Worm (Caenorhabditis elegans) whole organism, L4 larva: ENCODE data around the gene imb-2.

Experiments
- F37D6.2 ChIP-seq: sonication (generic microtip); optimal IDR thresholded peaks from 2 replicates; lab custom pipeline; 2016; ENCODE audit warnings: mild to moderate bottlenecking, missing genetic modification characterization, missing compliant biosample characterization
- F49E8.2 ChIP-seq: sonication (generic microtip); optimal IDR thresholded peaks from 2 replicates; lab custom pipeline; 2016; ENCODE audit warnings: missing compliant biosample characterization, mild to moderate bottlenecking, missing genetic modification characterization, borderline replicate concordance
- ZK337.2 ChIP-seq: fragments of 200-800 bp; sonication (Bioruptor generic); IDR thresholded peaks from 2 replicates; pipeline ENCODE4 v1.3.6; 2022; ENCODE audit warnings: missing genetic modification reagents, missing genetic modification characterization, missing compliant biosample characterization
- ZK546.5 ChIP-seq, 2 experiments: sonication (generic microtip); optimal IDR thresholded peaks; 2 replicates each; lab custom pipeline; 2017; ENCODE audit warnings: missing biosample characterization in 2 of 2, missing genetic modification characterization in 2 of 2
- aha-1 ChIP-seq: fragments of 150-350 bp; peaks from one replicate; lab custom pipeline; 2014; ENCODE audit warnings: missing biosample characterization, missing genetic modification characterization
- ama-1 ChIP-seq: fragments of 150-350 bp; optimal IDR thresholded peaks from 2 replicates; lab custom pipeline; 2014; ENCODE audit warnings: inconsistent platforms, mixed read lengths
- arid-1 ChIP-seq: fragments of 200-800 bp; sonication (Bioruptor generic); conservative IDR thresholded peaks from 2 replicates; pipeline ENCODE4 v1.3.6; 2022; ENCODE audit warnings: missing genetic modification reagents, missing genetic modification characterization, missing compliant biosample characterization
- ces-1 ChIP-seq: fragments of 150-350 bp; sonication (generic microtip); optimal IDR thresholded peaks from 4 replicates; lab custom pipeline; 2014; ENCODE audit warnings: missing biosample characterization, missing genetic modification reagents, missing genetic modification characterization
- daf-16 ChIP-seq, 3 experiments: sonication (generic microtip); optimal IDR thresholded peaks; 2 replicates each; lab custom pipeline; 2016 to 2017; ENCODE audit warnings: missing genetic modification characterization in 3 of 3, missing genetic modification reagents in 3 of 3, mild to moderate bottlenecking in 2 of 3, missing compliant biosample characterization in 2 of 3, missing biosample characterization in 1 of 3, moderate library complexity in 1 of 3
- dmd-6 ChIP-seq: fragments of 200-800 bp; sonication (Bioruptor generic); IDR thresholded peaks from 2 replicates; pipeline ENCODE4 v1.3.6; 2022; ENCODE audit warnings: missing genetic modification reagents, missing genetic modification characterization, missing compliant biosample characterization
- dve-1 ChIP-seq: sonication (generic microtip); optimal IDR thresholded peaks from 2 replicates; lab custom pipeline; 2017; ENCODE audit warnings: antibody characterized with exemption, mild to moderate bottlenecking, missing genetic modification characterization, missing compliant biosample characterization; ENCODE audit not compliant: insufficient read depth
- fos-1 ChIP-seq: fragments of 150-350 bp; optimal IDR thresholded peaks from 2 replicates; lab custom pipeline; 2014; ENCODE audit warnings: missing biosample characterization, missing genetic modification characterization
- hif-1 ChIP-seq, 2 experiments: sonication (generic microtip); optimal IDR thresholded peaks; 2 replicates each; lab custom pipeline; 2016 to 2017; ENCODE audit warnings: missing compliant biosample characterization in 2 of 2, missing genetic modification characterization in 2 of 2, missing genetic modification reagents in 2 of 2, missing genotype in 2 of 2, mild to moderate bottlenecking in 1 of 2
- hlh-11 ChIP-seq: fragments of 200-800 bp; sonication (Bioruptor generic); optimal IDR thresholded peaks from 2 replicates; lab custom pipeline; 2018; ENCODE audit warnings: mild to moderate bottlenecking, missing genetic modification characterization, missing compliant biosample characterization
- hlh-30 ChIP-seq: sonication (generic microtip); optimal IDR thresholded peaks from 2 replicates; lab custom pipeline; 2017; ENCODE audit warnings: antibody characterized with exemption, mild to moderate bottlenecking, missing genetic modification characterization, missing compliant biosample characterization; ENCODE audit not compliant: insufficient read depth
- lim-7 ChIP-seq: fragments of 200-800 bp; sonication (Bioruptor generic); IDR thresholded peaks from 2 replicates; pipeline ENCODE4 v1.3.6; 2022; ENCODE audit warnings: missing genetic modification characterization, missing compliant biosample characterization
- lin-13 ChIP-seq: fragments of 150-350 bp; optimal IDR thresholded peaks from 2 replicates; lab custom pipeline; 2014; ENCODE audit warnings: missing biosample characterization, missing genetic modification reagents, missing genetic modification characterization
- lin-38 ChIP-seq: fragments of 200-800 bp; sonication (Bioruptor generic); IDR thresholded peaks from 2 replicates; pipeline ENCODE4 v1.3.6; 2022; ENCODE audit warnings: missing genetic modification reagents, missing genetic modification characterization, missing compliant biosample characterization
- lsy-2 ChIP-seq, 2 experiments: fragments of 150-350 bp in 1 of 2; sonication (generic microtip) in 1 of 2; optimal IDR thresholded peaks; 2 replicates each; lab custom pipeline; 2014 to 2017; ENCODE audit warnings: missing biosample characterization in 2 of 2, missing genetic modification characterization in 2 of 2
- madf-9 ChIP-seq: fragments of 200-800 bp; sonication (Bioruptor generic); conservative IDR thresholded peaks from 2 replicates; pipeline ENCODE4 v1.3.6; 2022; ENCODE audit warnings: missing genetic modification reagents, missing genetic modification characterization, missing compliant biosample characterization
- mdl-1 ChIP-seq, 2 experiments: fragments of 150-350 bp in 1 of 2; sonication (generic microtip) in 1 of 2; optimal IDR thresholded peaks; 2 replicates each; lab custom pipeline; 2014 to 2017; ENCODE audit warnings: missing biosample characterization in 2 of 2, missing genetic modification characterization in 2 of 2
- mep-1 ChIP-seq: fragments of 150-350 bp; sonication (generic microtip); optimal IDR thresholded peaks from 3 replicates; lab custom pipeline; 2014; ENCODE audit warnings: missing biosample characterization, missing genetic modification characterization
- mes-2 ChIP-seq: sonication (generic microtip); optimal IDR thresholded peaks from 2 replicates; lab custom pipeline; 2016; ENCODE audit warnings: missing genotype, mild to moderate bottlenecking, missing genetic modification characterization, missing compliant biosample characterization; ENCODE audit not compliant: poor library complexity, severe bottlenecking
- mxl-2 ChIP-seq: fragments of 200-800 bp; sonication (Bioruptor generic); conservative IDR thresholded peaks from 2 replicates; pipeline ENCODE4 v1.3.6; 2022; ENCODE audit warnings: missing genetic modification reagents, missing genetic modification characterization, missing compliant biosample characterization
- mxl-3 ChIP-seq: fragments of 200-800 bp; sonication (Bioruptor generic); optimal IDR thresholded peaks from 2 replicates; lab custom pipeline; 2018; ENCODE audit warnings: mild to moderate bottlenecking, missing genetic modification characterization, missing compliant biosample characterization
- nhr-11 ChIP-seq: fragments of 150-350 bp; optimal IDR thresholded peaks from 2 replicates; lab custom pipeline; 2014; ENCODE audit warnings: missing biosample characterization, missing genetic modification characterization
- nhr-111 ChIP-seq: fragments of 200-800 bp; sonication (Bioruptor generic); optimal IDR thresholded peaks from 2 replicates; lab custom pipeline; 2018; ENCODE audit warnings: mild to moderate bottlenecking, missing genetic modification characterization, missing compliant biosample characterization
- nhr-28 ChIP-seq: fragments of 150-350 bp; optimal IDR thresholded peaks from 2 replicates; lab custom pipeline; 2014; ENCODE audit warnings: missing biosample characterization, missing genetic modification characterization
- nhr-41 ChIP-seq: fragments of 200-800 bp; sonication (Bioruptor generic); IDR thresholded peaks from 2 replicates; pipeline ENCODE4 v1.3.6; 2022; ENCODE audit warnings: missing genetic modification reagents, missing genetic modification characterization, missing compliant biosample characterization
- nhr-42 ChIP-seq: fragments of 200-800 bp; sonication (Bioruptor generic); IDR thresholded peaks from 2 replicates; pipeline ENCODE4 v1.3.6; 2022; ENCODE audit warnings: missing genetic modification characterization, missing compliant biosample characterization
- nhr-48 ChIP-seq: sonication (generic microtip); optimal IDR thresholded peaks from 2 replicates; lab custom pipeline; 2016; ENCODE audit warnings: mild to moderate bottlenecking, missing genetic modification characterization, missing compliant biosample characterization
- nhr-6 ChIP-seq: fragments of 150-350 bp; optimal IDR thresholded peaks from 2 replicates; lab custom pipeline; 2014; ENCODE audit warnings: missing biosample characterization, missing genetic modification characterization
- nhr-76 ChIP-seq: fragments of 150-350 bp; optimal IDR thresholded peaks from 2 replicates; lab custom pipeline; 2014; ENCODE audit warnings: missing biosample characterization, missing genetic modification characterization
- nhr-77 ChIP-seq: fragments of 150-350 bp; optimal IDR thresholded peaks from 2 replicates; lab custom pipeline; 2014; ENCODE audit warnings: missing biosample characterization, missing genetic modification characterization
- pha-4 ChIP-seq, 2 experiments: fragments of 150-350 bp in 1 of 2; fragments of 200-800 bp in 1 of 2; sonication (Bioruptor generic) in 1 of 2; IDR thresholded peaks in 1 of 2; optimal IDR thresholded peaks in 1 of 2; 2 replicates each; pipeline versions ENCODE4 v1.3.6 to Lab custom; 2014 to 2022; ENCODE audit warnings: missing genetic modification characterization in 2 of 2, missing genetic modification reagents in 2 of 2, missing biosample characterization in 1 of 2, missing compliant biosample characterization in 1 of 2
- pqm-1 ChIP-seq: sonication (generic microtip); optimal IDR thresholded peaks from 2 replicates; lab custom pipeline; 2017; ENCODE audit warnings: missing biosample characterization, missing genetic modification characterization
- rbr-2 ChIP-seq: sonication (generic microtip); optimal IDR thresholded peaks from 2 replicates; lab custom pipeline; 2016; ENCODE audit warnings: missing genotype, missing genetic modification characterization, missing compliant biosample characterization
- zfp-3 ChIP-seq: fragments of 200-800 bp; sonication (Bioruptor generic); conservative IDR thresholded peaks from 2 replicates; pipeline ENCODE4 v1.3.6; 2022; ENCODE audit warnings: missing genetic modification reagents, missing genetic modification characterization, missing compliant biosample characterization
- zip-11 ChIP-seq: fragments of 200-800 bp; sonication (Bioruptor generic); IDR thresholded peaks from 2 replicates; pipeline ENCODE4 v1.3.6; 2022; ENCODE audit warnings: missing genetic modification characterization, missing compliant biosample characterization

imb-2 gene

DNA sequence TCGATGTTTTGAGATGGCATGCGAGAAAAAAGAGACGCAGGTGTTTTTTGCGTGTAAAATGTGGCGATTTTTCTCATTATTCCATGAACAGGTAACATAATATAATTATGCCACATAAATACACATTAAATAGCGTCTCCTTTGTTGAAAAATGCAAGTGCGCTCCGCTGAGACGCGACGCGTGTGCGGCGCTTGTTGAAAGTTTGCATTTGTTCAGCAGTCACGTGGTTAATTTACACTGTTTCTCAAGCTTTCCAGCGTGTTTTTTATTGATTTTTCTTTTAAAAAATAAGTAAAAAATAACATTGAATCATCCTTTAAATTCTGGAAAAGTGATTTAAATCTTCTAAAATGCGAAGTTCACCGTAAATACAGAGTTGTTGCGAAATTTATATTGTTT, 34.1 kb downstream of the imb-2 start (continued):
- TF ChIP-seq nhr-11 (tag; lab: Kevin White, UChicago) (peak; percentile 76), arid-1 (GFP tag; lab: Robert Waterston, UW) (0 out of 2 replicates have a peak, but pooled peaks have one; percentile 6), mxl-3 (peak; percentile 87), lin-13 (peak; percentile 65), madf-9 (0 out of 2 replicates have a peak, but pooled peaks have one; percentile 40), mdl-1 (tag; optimal IDR thresholded peaks at IDR 0.05; lab: Kevin White, UChicago) (peak; percentile 79 to 96), ZK546.5 (tag; optimal IDR thresholded peaks at IDR 0.05; lab: Kevin White, UChicago) (no peak), F37D6.2 (peak; percentile 61), mep-1 (tag; lab: Kevin White, UChicago) (peak; percentile 91), nhr-28 (tag; lab: Kevin White, UChicago) (peak; percentile 86), daf-16 (GFP tag; optimal IDR thresholded peaks at IDR 0.05; lab: Kevin White, UChicago) (peak in 1 of 2 experiments; percentile 38), daf-16 (tag; optimal IDR thresholded peaks at IDR 0.05; lab: Kevin White, UChicago) (peak; percentile 79), dmd-6 (GFP tag; lab: Robert Waterston, UW) (peak; percentile 63), F49E8.2 (tag; lab: Kevin White, UChicago) (no peak), mxl-2 (no peak), lin-38 (GFP tag; lab: Robert Waterston, UW) (peak; percentile 96)

DNA sequence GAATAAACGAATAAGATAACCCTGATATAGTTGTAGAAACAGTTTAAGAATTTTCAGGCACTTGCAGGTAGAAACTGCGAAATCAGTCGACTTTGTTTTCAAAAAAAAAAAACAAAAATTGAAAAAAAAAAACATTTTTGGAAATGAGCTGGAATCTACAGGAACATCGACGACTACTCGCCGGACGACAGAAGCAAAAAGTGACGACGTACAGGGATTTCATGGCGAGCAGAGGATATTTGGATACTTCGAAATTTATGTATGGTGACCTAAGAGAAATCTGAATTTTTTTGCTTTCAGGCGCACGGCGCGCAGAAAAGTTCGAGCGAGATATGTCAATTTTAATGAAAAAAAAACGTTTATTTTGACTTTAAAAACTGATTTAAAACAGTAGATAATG, 35.6 kb downstream of the imb-2 start:
- TF ChIP-seq ama-1 (lab: Kevin White, UChicago) (peak; percentile 36), nhr-48 (no peak), nhr-111 (no peak), mes-2 (peak; percentile 69), rbr-2 (no peak)

DNA sequence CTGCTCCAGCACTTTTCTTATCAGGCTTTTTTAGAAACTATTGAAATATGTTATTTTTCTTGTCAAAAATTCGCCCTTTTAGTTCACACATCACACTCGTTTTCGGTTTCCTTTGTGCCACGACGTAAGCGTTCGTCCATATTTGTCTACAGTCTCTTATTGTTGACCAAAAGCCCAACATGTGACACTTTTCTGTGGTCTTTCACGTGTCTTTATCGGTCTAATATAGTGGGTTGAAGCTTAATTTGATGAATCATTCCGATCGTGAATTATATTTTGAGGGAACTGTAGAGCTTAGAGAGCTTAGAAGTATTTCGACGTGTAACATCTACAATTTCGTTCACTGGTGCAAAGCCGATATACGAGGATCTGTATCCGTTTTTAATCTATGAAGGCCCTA, 38.8 kb downstream of the imb-2 start:
- TF ChIP-seq hlh-30 (peak; percentile 79), nhr-42 (GFP tag; lab: Robert Waterston, UW) (no peak), mep-1 (tag; lab: Kevin White, UChicago) (peak; percentile 63), nhr-76 (tag; lab: Kevin White, UChicago) (no peak), pqm-1 (tag; lab: Kevin White, UChicago) (peak; percentile 33), mdl-1 (tag; optimal IDR thresholded peaks at IDR 0.05; lab: Kevin White, UChicago) (peak in 1 of 2 experiments; percentile 70), hlh-11 (tag; lab: Kevin White, UChicago) (peak; percentile 26), aha-1 (tag; lab: Kevin White, UChicago) (peak; percentile 98), fos-1 (tag; lab: Kevin White, UChicago) (no peak), zfp-3 (no peak), mes-2 (peak; percentile 49), lim-7 (GFP tag; lab: Robert Waterston, UW) (no peak), ZK337.2 (GFP tag; lab: Robert Waterston, UW) (no peak), pha-4 (GFP tag; IDR thresholded peaks at IDR 0.05; lab: Robert Waterston, UW) (peak; percentile 19; the same call in 1 of the 2 replicates), pha-4 (tag; optimal IDR thresholded peaks at IDR 0.05; lab: Kevin White, UChicago) (peak; percentile 74), nhr-6 (tag; lab: Kevin White, UChicago) (peak; percentile 82), nhr-41 (GFP tag; lab: Robert Waterston, UW) (no peak), dve-1 (tag; lab: Kevin White, UChicago) (peak; percentile 80), hif-1 (tag; optimal IDR thresholded peaks at IDR 0.05; lab: Kevin White, UChicago) (peak in 1 of 2 experiments; percentile 46), ces-1 (no peak), zip-11 (GFP tag; lab: Robert Waterston, UW) (no peak), daf-16 (GFP tag; optimal IDR thresholded peaks at IDR 0.05; lab: Kevin White, UChicago) (no peak), daf-16 (tag; optimal IDR thresholded peaks at IDR 0.05; lab: Kevin White, UChicago) (peak; percentile 92), lsy-2 (tag; optimal IDR thresholded peaks at IDR 0.05; lab: Kevin White, UChicago) (peak in 1 of 2 experiments; percentile 52), nhr-77 (tag; lab: Kevin White, UChicago) (peak; percentile 80), nhr-28 (tag; lab: Kevin White, UChicago) (peak; percentile 6)
- TF ChIP-seq, all 104 proteins: peak for 15
